Worm (Caenorhabditis elegans): Measurements from ENCODE around the gene mex-6.

mex-6 gene

DNA sequence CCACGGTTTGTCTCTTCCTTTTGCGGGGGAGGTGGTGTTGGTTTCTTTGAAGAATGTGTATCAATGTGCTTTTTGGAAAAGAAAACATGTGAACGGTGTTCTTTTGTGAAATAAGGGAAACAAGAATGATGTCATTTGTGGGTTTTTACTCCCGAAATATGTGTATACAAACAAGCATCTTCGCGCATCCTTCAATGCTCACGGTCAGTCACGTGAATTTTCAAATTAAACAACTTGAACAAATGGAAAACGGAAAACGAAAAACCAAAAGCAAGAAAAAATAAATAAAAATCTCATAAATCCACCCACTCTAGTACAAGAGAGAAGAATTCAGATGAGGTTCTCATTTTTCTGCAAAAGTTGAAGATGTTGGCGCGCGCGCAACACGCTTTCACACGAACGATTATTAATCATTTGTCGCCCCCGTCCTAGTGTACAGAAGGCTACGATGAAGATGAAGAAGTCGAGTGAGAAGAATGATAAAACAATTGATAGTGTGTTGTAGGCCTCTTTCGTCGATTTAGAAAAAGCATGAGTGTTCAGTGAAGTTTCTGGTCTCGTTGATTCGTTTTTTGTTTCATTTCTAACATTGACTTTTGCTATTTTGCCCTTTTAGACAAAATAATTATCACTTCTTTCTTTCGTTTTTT is 38.8 kb upstream of the mex-6 start:
- TF ChIP-seq tra-4 (tag; optimal IDR thresholded peaks at IDR 0.05) (no peak), flt-1 (GFP tag; IDR thresholded peaks at IDR 0.05) (no peak), ceh-36 (tag; optimal IDR thresholded peaks at IDR 0.05) (no peak), tbx-11 (GFP tag; IDR thresholded peaks at IDR 0.05) (no peak), hmg-4 (GFP tag; optimal IDR thresholded peaks at IDR 0.05) (no peak), aly-1 (tag; optimal IDR thresholded peaks at IDR 0.05) (no peak), sea-1 (GFP tag; conservative IDR thresholded peaks at IDR 0.05) (no peak), ama-1 (optimal IDR thresholded peaks at IDR 0.05) (no peak), B0310.2 (tag; optimal IDR thresholded peaks at IDR 0.05) (no peak), tbx-37 (GFP tag; conservative IDR thresholded peaks at IDR 0.05) (no peak), hmbx-1 (tag; optimal IDR thresholded peaks at IDR 0.05) (no peak)

DNA sequence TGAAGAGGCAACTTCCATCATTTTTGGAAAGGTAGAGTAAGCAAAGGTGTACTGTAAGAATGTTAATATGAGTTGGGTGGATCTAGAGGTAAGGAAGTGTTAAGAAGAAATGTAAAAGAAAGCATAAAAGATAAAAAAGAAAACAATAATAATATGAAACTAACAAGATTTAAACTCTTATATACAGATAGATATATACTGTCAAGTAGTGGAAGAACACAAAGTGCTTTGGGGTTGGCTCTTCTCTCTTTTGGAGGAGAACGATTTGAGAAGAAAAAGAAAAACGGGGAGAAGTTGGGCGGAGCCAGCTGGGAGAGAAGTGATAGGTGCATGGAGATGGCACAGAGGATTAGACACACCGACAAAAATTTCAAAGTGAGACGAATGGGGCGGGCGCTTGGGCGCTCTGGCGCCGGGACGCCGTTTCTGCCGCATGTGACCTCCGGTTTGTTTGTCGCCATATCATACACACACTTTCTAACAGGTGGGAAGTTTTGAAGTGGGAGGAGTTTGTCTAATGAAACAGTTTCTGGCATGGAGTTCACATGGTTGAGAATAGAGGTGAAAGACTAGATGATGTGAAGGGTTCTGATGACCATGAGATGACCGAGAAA is 36.5 kb upstream of the mex-6 start, which contains the start of gene T19H5.4:
T19H5.4 (minus strand) TSS at position 51 of the 614 bp plus-strand sequence.
- TF ChIP-seq tra-4 (tag; optimal IDR thresholded peaks at IDR 0.05): no peak
- TF ChIP-seq pes-1 (GFP tag; IDR thresholded peaks at IDR 0.05): no peak
- no peak for TF ChIP-seq ama-1 (optimal IDR thresholded peaks at IDR 0.05)
- TF ChIP-seq ets-7 (tag; optimal IDR thresholded peaks at IDR 0.05): no peak
- no peak for TF ChIP-seq B0310.2 (tag; optimal IDR thresholded peaks at IDR 0.05)
- no peak for TF ChIP-seq scrt-1 (GFP tag; IDR thresholded peaks at IDR 0.05)
- no peak for TF ChIP-seq hnd-1 (tag; optimal IDR thresholded peaks at IDR 0.05)
- TF ChIP-seq sea-1 (GFP tag; conservative IDR thresholded peaks at IDR 0.05): no peak

DNA sequence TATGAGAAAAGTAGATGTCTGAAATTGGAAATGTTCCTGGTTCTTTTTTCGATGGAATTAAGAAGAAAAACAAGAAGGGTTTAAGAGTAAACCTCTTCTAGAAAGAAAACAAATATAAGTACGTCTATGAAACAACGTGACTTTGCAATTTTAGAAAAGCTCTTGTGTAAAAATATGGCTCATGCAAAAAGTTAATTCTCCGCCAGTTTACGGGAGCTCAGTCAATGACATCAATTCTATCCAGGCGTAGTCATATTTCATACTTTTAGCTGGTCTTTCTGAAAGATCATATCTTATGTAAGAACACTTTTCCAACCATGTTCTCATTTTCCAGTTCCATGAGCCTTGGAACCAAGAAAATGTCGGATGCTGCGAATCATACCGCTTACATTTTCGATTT is 34.1 kb upstream of the mex-6 start:
- TF ChIP-seq ceh-36 (tag; optimal IDR thresholded peaks at IDR 0.05): no peak
- TF ChIP-seq scrt-1 (GFP tag; IDR thresholded peaks at IDR 0.05): no peak
- no peak for TF ChIP-seq flt-1 (GFP tag; IDR thresholded peaks at IDR 0.05)
- TF ChIP-seq tbx-11 (GFP tag; IDR thresholded peaks at IDR 0.05): no peak
- no peak for TF ChIP-seq pes-1 (GFP tag; IDR thresholded peaks at IDR 0.05)
- no peak for TF ChIP-seq B0310.2 (tag; optimal IDR thresholded peaks at IDR 0.05)
- TF ChIP-seq ceh-13 (GFP tag; optimal IDR thresholded peaks at IDR 0.05): no peak
- no peak for TF ChIP-seq hnd-1 (tag; optimal IDR thresholded peaks at IDR 0.05)
- TF ChIP-seq tbx-37 (GFP tag; conservative IDR thresholded peaks at IDR 0.05): no peak
- no peak for TF ChIP-seq ama-1 (optimal IDR thresholded peaks at IDR 0.05)

DNA sequence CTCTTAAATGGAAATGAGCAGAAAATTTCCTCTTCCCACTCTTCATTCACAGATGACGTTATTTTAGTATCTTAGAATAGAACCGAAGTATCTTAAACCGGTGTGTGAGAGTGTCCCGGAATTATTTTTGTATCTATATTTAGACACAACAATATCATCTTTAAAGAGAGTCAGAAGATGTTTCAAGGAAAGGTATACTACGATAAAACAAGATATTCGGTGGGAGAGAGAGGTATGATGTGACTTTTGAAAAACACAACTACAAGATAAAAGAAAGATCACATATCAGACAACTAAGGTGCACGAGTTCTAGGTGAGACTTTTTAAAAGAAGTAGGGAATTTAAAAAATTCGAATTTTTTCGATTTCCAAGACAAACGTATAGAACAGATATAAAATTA is 33.4 kb upstream of the mex-6 start:
- TF ChIP-seq tbx-37 (GFP tag; conservative IDR thresholded peaks at IDR 0.05) (no peak), ceh-13 (GFP tag; optimal IDR thresholded peaks at IDR 0.05) (no peak), flt-1 (GFP tag; IDR thresholded peaks at IDR 0.05) (no peak), F13C5.2 (tag; optimal IDR thresholded peaks at IDR 0.05) (no peak), tbx-11 (GFP tag; IDR thresholded peaks at IDR 0.05) (no peak), sea-1 (GFP tag; conservative IDR thresholded peaks at IDR 0.05) (no peak), scrt-1 (GFP tag; IDR thresholded peaks at IDR 0.05) (no peak), tra-4 (tag; optimal IDR thresholded peaks at IDR 0.05) (no peak), ama-1 (optimal IDR thresholded peaks at IDR 0.05) (no peak), ets-7 (tag; optimal IDR thresholded peaks at IDR 0.05) (no peak), hmg-4 (GFP tag; optimal IDR thresholded peaks at IDR 0.05) (no peak), ceh-36 (tag; optimal IDR thresholded peaks at IDR 0.05) (no peak), hmbx-1 (tag; optimal IDR thresholded peaks at IDR 0.05) (no peak), pes-1 (GFP tag; IDR thresholded peaks at IDR 0.05) (no peak)

DNA sequence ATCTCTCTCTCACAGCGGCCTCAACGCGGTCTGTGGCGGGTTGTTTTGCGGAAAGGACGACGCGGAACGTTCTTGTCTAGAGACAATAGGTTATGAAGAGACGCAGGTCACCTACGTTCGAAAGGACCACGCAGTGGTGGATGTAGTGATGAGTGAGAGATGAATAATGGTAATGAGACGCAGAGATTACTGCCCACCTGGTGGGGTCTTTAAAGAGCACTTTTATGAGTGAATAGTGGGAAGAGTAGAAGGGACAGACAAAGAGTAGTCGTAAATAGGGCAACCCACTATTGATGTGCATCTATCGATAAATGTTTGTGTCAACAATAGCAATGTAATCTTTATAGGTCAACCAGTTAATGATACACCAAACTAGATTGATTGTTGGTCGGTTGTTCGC is 32.9 kb upstream of the mex-6 start:
- TF ChIP-seq hmg-4 (GFP tag; optimal IDR thresholded peaks at IDR 0.05) (peak; percentile 64), tbx-37 (GFP tag; conservative IDR thresholded peaks at IDR 0.05) (no peak), ceh-13 (GFP tag; optimal IDR thresholded peaks at IDR 0.05) (no peak), hmbx-1 (tag; optimal IDR thresholded peaks at IDR 0.05) (no peak), pes-1 (GFP tag; IDR thresholded peaks at IDR 0.05) (no peak), B0310.2 (tag; optimal IDR thresholded peaks at IDR 0.05) (no peak), scrt-1 (GFP tag; IDR thresholded peaks at IDR 0.05) (no peak), ets-7 (tag; optimal IDR thresholded peaks at IDR 0.05) (no peak)

DNA sequence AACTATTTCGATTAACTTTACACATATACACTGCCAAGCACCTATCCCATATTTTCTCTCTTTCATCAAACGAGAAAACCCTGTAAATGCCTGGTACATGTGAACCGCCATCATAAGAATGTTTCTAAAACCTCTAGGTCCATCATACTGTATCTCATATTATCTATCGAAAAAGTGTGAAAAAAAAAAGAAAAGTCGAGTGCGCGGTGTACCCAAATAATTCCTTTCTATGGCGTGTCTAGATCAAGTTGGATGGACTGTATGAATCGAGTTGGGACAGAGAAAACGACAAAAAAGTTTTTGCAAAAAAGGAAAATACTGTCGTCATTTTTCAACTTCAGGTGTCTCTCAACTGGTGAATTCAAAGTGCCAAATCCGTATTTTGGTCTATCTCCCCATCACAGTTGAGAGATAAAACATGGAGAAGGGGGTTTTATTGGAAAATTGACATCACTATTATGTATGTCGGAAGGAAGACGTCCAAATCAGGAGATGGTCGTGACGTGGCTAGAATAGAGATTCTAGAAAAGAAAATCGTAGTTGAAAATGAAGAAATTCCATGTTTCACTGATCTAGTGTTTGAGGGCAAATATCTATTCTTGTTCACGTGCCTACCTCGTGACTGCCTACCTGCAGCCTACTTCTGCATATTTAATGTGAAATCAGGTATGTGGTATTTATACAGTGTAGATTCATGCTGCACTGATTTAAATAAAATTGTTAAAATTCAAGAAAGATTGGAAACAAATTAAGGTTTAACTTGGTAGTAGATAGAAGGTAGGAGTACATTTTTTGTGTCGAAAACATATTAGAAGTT is 30.5 kb upstream of the mex-6 start:
- TF ChIP-seq ets-7 (tag; optimal IDR thresholded peaks at IDR 0.05) (no peak), ceh-36 (tag; optimal IDR thresholded peaks at IDR 0.05) (no peak), ama-1 (optimal IDR thresholded peaks at IDR 0.05) (no peak), scrt-1 (GFP tag; IDR thresholded peaks at IDR 0.05) (no peak), F13C5.2 (tag; optimal IDR thresholded peaks at IDR 0.05) (no peak), flt-1 (GFP tag; IDR thresholded peaks at IDR 0.05) (no peak), tbx-37 (GFP tag; conservative IDR thresholded peaks at IDR 0.05) (no peak), ceh-13 (GFP tag; optimal IDR thresholded peaks at IDR 0.05) (no peak), hnd-1 (tag; optimal IDR thresholded peaks at IDR 0.05) (no peak), aly-1 (tag; optimal IDR thresholded peaks at IDR 0.05) (no peak), pes-1 (GFP tag; IDR thresholded peaks at IDR 0.05) (no peak), hmbx-1 (tag; optimal IDR thresholded peaks at IDR 0.05) (no peak), tra-4 (tag; optimal IDR thresholded peaks at IDR 0.05) (no peak), tbx-11 (GFP tag; IDR thresholded peaks at IDR 0.05) (no peak), B0310.2 (tag; optimal IDR thresholded peaks at IDR 0.05) (no peak), sea-1 (GFP tag; conservative IDR thresholded peaks at IDR 0.05) (no peak), hmg-4 (GFP tag; optimal IDR thresholded peaks at IDR 0.05) (no peak)

DNA sequence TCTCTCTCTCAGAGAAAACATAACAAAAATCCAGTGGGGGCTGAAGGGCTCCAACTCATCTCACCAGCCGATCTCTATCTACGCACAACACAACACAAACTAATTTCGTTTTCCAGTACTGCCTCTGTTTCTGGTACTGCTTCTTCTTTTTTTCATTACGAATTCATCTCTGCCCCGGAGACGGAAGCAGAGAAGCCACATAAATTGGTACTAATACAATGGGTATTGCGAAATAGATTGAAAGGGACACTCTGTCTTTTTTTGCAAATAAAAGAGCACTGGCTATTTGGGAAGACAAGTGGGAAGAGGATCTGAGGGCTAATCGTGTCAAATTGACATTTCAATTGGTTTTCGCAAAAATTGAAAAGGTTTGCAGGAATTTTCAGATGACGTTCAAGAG is 26.7 kb upstream of the mex-6 start:
- no peak for TF ChIP-seq sea-1 (GFP tag; conservative IDR thresholded peaks at IDR 0.05)
- TF ChIP-seq tbx-11 (GFP tag; IDR thresholded peaks at IDR 0.05): no peak
- no peak for TF ChIP-seq tra-4 (tag; optimal IDR thresholded peaks at IDR 0.05)
- no peak for TF ChIP-seq hmg-4 (GFP tag; optimal IDR thresholded peaks at IDR 0.05)
- no peak for TF ChIP-seq flt-1 (GFP tag; IDR thresholded peaks at IDR 0.05)
- TF ChIP-seq ceh-13 (GFP tag; optimal IDR thresholded peaks at IDR 0.05): no peak
- TF ChIP-seq scrt-1 (GFP tag; IDR thresholded peaks at IDR 0.05): no peak
- TF ChIP-seq pes-1 (GFP tag; IDR thresholded peaks at IDR 0.05): no peak
- no peak for TF ChIP-seq aly-1 (tag; optimal IDR thresholded peaks at IDR 0.05)
- no peak for TF ChIP-seq ets-7 (tag; optimal IDR thresholded peaks at IDR 0.05)
- no peak for TF ChIP-seq B0310.2 (tag; optimal IDR thresholded peaks at IDR 0.05)
- TF ChIP-seq hmbx-1 (tag; optimal IDR thresholded peaks at IDR 0.05): no peak
- no peak for TF ChIP-seq hnd-1 (tag; optimal IDR thresholded peaks at IDR 0.05)
- no peak for TF ChIP-seq ceh-36 (tag; optimal IDR thresholded peaks at IDR 0.05)
- no peak for TF ChIP-seq F13C5.2 (tag; optimal IDR thresholded peaks at IDR 0.05)
- TF ChIP-seq ama-1 (optimal IDR thresholded peaks at IDR 0.05): no peak
- no peak for TF ChIP-seq tbx-37 (GFP tag; conservative IDR thresholded peaks at IDR 0.05)
